Fruit fly (Drosophila melanogaster) whole organism, embryonic: ENCODE data around the gene CG4455.
A peak's percentile ranks its signal among the peaks of the same experiment; 100 is the strongest.

Experiments used
- Awh ChIP-seq: fragments of 200-800 bp; sonication (Bioruptor generic); IDR thresholded peaks from 2 replicates; pipeline ENCODE4, ENCODE4 v1.3.6; 2022; ENCODE audit warnings: missing biosample characterization, missing genetic modification characterization
- CG12299 ChIP-seq: fragments of 200-800 bp; sonication (Bioruptor generic); optimal IDR thresholded peaks from 2 replicates; lab custom pipeline; 2018; ENCODE audit warnings: missing biosample characterization, mild to moderate bottlenecking, missing genetic modification characterization
- CG12769 ChIP-seq: fragments of 200-800 bp; sonication (Bioruptor generic); optimal IDR thresholded peaks from 2 replicates; lab custom pipeline; 2019; ENCODE audit warnings: missing biosample characterization, mild to moderate bottlenecking, missing genetic modification characterization, moderate library complexity
- CG16815 ChIP-seq: fragments of 200-800 bp; sonication (Bioruptor generic); optimal IDR thresholded peaks from 3 replicates; lab custom pipeline; 2017; ENCODE audit warnings: missing biosample characterization, mild to moderate bottlenecking, missing genetic modification characterization
- CG18764 ChIP-seq: fragments of 200-800 bp; sonication (Bioruptor generic); optimal IDR thresholded peaks from 3 replicates; lab custom pipeline; 2016; ENCODE audit warnings: missing biosample characterization, missing genetic modification characterization
- CG2120 ChIP-seq: fragments of 200-800 bp; sonication (Bioruptor generic); optimal IDR thresholded peaks from 3 replicates; lab custom pipeline; 2016; ENCODE audit warnings: missing biosample characterization, missing genetic modification characterization
- CG31365 ChIP-seq: fragments of 200-800 bp; sonication (Bioruptor generic); optimal IDR thresholded peaks from 2 replicates; lab custom pipeline; 2018; ENCODE audit warnings: missing biosample characterization, mild to moderate bottlenecking, missing genetic modification characterization
- CG31441 ChIP-seq: fragments of 200-800 bp; sonication (Bioruptor generic); IDR thresholded peaks from 2 replicates; pipeline ENCODE4 v1.3.6; 2022; ENCODE audit warnings: missing biosample characterization, missing genetic modification characterization
- CG4360 ChIP-seq: fragments of 200-800 bp; sonication (Bioruptor generic); IDR thresholded peaks from 2 replicates; pipeline ENCODE4 v1.3.6; 2022; ENCODE audit warnings: missing biosample characterization, missing genetic modification characterization
- CG4707 ChIP-seq: fragments of 200-800 bp; sonication (Bioruptor generic); optimal IDR thresholded peaks from 2 replicates; lab custom pipeline; 2018; ENCODE audit warnings: missing biosample characterization, mild to moderate bottlenecking, missing genetic modification characterization, moderate library complexity
- CG7556 ChIP-seq: fragments of 200-800 bp; sonication (Bioruptor generic); optimal IDR thresholded peaks from 2 replicates; lab custom pipeline; 2017; ENCODE audit warnings: missing biosample characterization, mild to moderate bottlenecking, missing genetic modification characterization
- CG7839 ChIP-seq: fragments of 200-800 bp; sonication (Bioruptor generic); optimal IDR thresholded peaks from 3 replicates; lab custom pipeline; 2018; ENCODE audit warnings: missing biosample characterization, mild to moderate bottlenecking, missing genetic modification characterization, moderate library complexity
- CG7928 ChIP-seq: fragments of 200-800 bp; sonication (Bioruptor generic); optimal IDR thresholded peaks from 2 replicates; lab custom pipeline; 2017; ENCODE audit warnings: missing biosample characterization, mild to moderate bottlenecking, missing genetic modification characterization
- CG7963 ChIP-seq: fragments of 200-800 bp; sonication (Bioruptor generic); IDR thresholded peaks from 3 replicates; pipeline ENCODE4 v1.3.6; 2022; ENCODE audit warnings: missing biosample characterization, missing genetic modification characterization; ENCODE audit not compliant: partially characterized antibody
- Dip3 ChIP-seq: fragments of 200-800 bp; sonication (Bioruptor generic); optimal IDR thresholded peaks from 3 replicates; lab custom pipeline; 2016; ENCODE audit warnings: missing biosample characterization, missing genetic modification characterization
- Doc2 ChIP-seq: fragments of 200-800 bp; sonication (Bioruptor generic); IDR thresholded peaks from 2 replicates; pipeline ENCODE4 v1.3.6; 2022; ENCODE audit warnings: missing biosample characterization, missing genetic modification characterization
- Dp ChIP-seq: fragments of 200-800 bp; sonication (Bioruptor generic); optimal IDR thresholded peaks from 2 replicates; lab custom pipeline; 2018; ENCODE audit warnings: missing biosample characterization, mild to moderate bottlenecking, missing genetic modification characterization, moderate library complexity
- Ets97D ChIP-seq: fragments of 200-800 bp; sonication (Bioruptor generic); optimal IDR thresholded peaks from 3 replicates; lab custom pipeline; 2016; ENCODE audit warnings: missing biosample characterization, missing genetic modification characterization
- Fer1 ChIP-seq: fragments of 200-800 bp; sonication (Bioruptor generic); optimal IDR thresholded peaks from 2 replicates; lab custom pipeline; 2017; ENCODE audit warnings: missing biosample characterization, mild to moderate bottlenecking, missing genetic modification characterization
- H2.0 ChIP-seq: fragments of 200-800 bp; sonication (Bioruptor generic); IDR thresholded peaks from 2 replicates; pipeline ENCODE4 v1.3.6; 2022; ENCODE audit warnings: missing biosample characterization, missing genetic modification characterization
- HHEX ChIP-seq: fragments of 200-800 bp; sonication (Bioruptor generic); optimal IDR thresholded peaks from 3 replicates; lab custom pipeline; 2017; ENCODE audit warnings: missing biosample characterization, mild to moderate bottlenecking, missing genetic modification characterization, missing genetic modification reagents
- Jarid2 ChIP-seq: fragments of 200-800 bp; sonication (Bioruptor generic); optimal IDR thresholded peaks from 3 replicates; lab custom pipeline; 2017; ENCODE audit warnings: mild to moderate bottlenecking, missing biosample characterization, missing genetic modification reagents, missing genetic modification characterization
- MESR4 ChIP-seq: fragments of 200-800 bp; sonication (Bioruptor generic); optimal IDR thresholded peaks from 2 replicates; lab custom pipeline; 2018; ENCODE audit warnings: missing biosample characterization, mild to moderate bottlenecking, missing genetic modification characterization, moderate library complexity
- Max ChIP-seq: fragments of 200-800 bp; sonication (Bioruptor generic); optimal IDR thresholded peaks from 2 replicates; lab custom pipeline; 2016; ENCODE audit warnings: missing biosample characterization, mild to moderate bottlenecking, missing genetic modification characterization
- Rx ChIP-seq: fragments of 200-800 bp; sonication (Bioruptor generic); IDR thresholded peaks from 2 replicates; pipeline ENCODE4 v1.3.6; 2022; ENCODE audit warnings: missing biosample characterization, missing genetic modification characterization
- Spps ChIP-seq: fragments of 200-800 bp; sonication (Bioruptor generic); optimal IDR thresholded peaks from 2 replicates; lab custom pipeline; 2018; ENCODE audit warnings: missing biosample characterization, mild to moderate bottlenecking, missing genetic modification characterization
- Stat92E ChIP-seq, 3 experiments: fragments of >200 bp in 2 of 3; fragments of 200-800 bp in 1 of 3; sonication (Bioruptor generic) in 1 of 3; optimal IDR thresholded peaks; 2 replicates each; lab custom pipeline; 2017 to 2019; ENCODE audit warnings: missing biosample characterization in 3 of 3, missing genetic modification characterization in 3 of 3, mild to moderate bottlenecking in 1 of 3, moderate library complexity in 1 of 3
- Taf1 ChIP-seq: fragments of 200-800 bp; sonication (Bioruptor generic); IDR thresholded peaks from 2 replicates; pipeline ENCODE4 v1.3.6; 2022; ENCODE audit warnings: missing biosample characterization, missing genetic modification characterization
- Vsx1 ChIP-seq: fragments of 200-800 bp; sonication (Bioruptor generic); optimal IDR thresholded peaks from 2 replicates; lab custom pipeline; 2017; ENCODE audit warnings: missing biosample characterization, mild to moderate bottlenecking, missing genetic modification characterization, missing genetic modification reagents
- YL-1 ChIP-seq: fragments of 200-800 bp; sonication (Bioruptor generic); optimal IDR thresholded peaks from 3 replicates; lab custom pipeline; 2017; ENCODE audit warnings: missing biosample characterization, mild to moderate bottlenecking, missing genetic modification characterization
- caup ChIP-seq: fragments of 200-800 bp; sonication (Bioruptor generic); optimal IDR thresholded peaks from 3 replicates; lab custom pipeline; 2017; ENCODE audit warnings: missing biosample characterization, mild to moderate bottlenecking, missing genetic modification characterization, moderate library complexity; ENCODE audit not compliant: severe bottlenecking
- cg ChIP-seq: fragments of 200-800 bp; sonication (Bioruptor generic); optimal IDR thresholded peaks from 3 replicates; lab custom pipeline; 2019; ENCODE audit warnings: missing biosample characterization, mild to moderate bottlenecking, missing genetic modification characterization, moderate library complexity
- ci ChIP-seq: fragments of 200-800 bp; sonication (Bioruptor generic); IDR thresholded peaks from 3 replicates; pipeline ENCODE4 v1.3.6; 2022; ENCODE audit warnings: missing biosample characterization, missing genetic modification characterization
- crol ChIP-seq: fragments of 200-800 bp; sonication (Bioruptor generic); IDR thresholded peaks from 2 replicates; pipeline ENCODE4 v1.3.6; 2022; ENCODE audit warnings: missing biosample characterization, missing genetic modification characterization
- dmrt11E ChIP-seq: fragments of 200-800 bp; sonication (Bioruptor generic); optimal IDR thresholded peaks from 3 replicates; lab custom pipeline; 2018; ENCODE audit warnings: missing biosample characterization, mild to moderate bottlenecking, missing genetic modification characterization, moderate library complexity
- gem ChIP-seq: fragments of 200-800 bp; sonication (Bioruptor generic); optimal IDR thresholded peaks from 2 replicates; lab custom pipeline; 2019; ENCODE audit warnings: missing biosample characterization, mild to moderate bottlenecking, missing genetic modification characterization, moderate library complexity
- h ChIP-seq: fragments of >200 bp; optimal IDR thresholded peaks from 2 replicates; lab custom pipeline; 2017
- inv ChIP-seq: fragments of 200-800 bp; sonication (Bioruptor generic); IDR thresholded peaks from 2 replicates; pipeline ENCODE4 v1.3.6; 2022; ENCODE audit warnings: missing biosample characterization, missing genetic modification characterization; ENCODE audit not compliant: partially characterized antibody
- jing ChIP-seq: fragments of 200-800 bp; sonication (Bioruptor generic); optimal IDR thresholded peaks from 2 replicates; lab custom pipeline; 2018; ENCODE audit warnings: missing biosample characterization, mild to moderate bottlenecking, missing genetic modification characterization
- jumu ChIP-seq: fragments of 200-800 bp; sonication (Bioruptor generic); optimal IDR thresholded peaks from 3 replicates; lab custom pipeline; 2016; ENCODE audit warnings: missing biosample characterization, missing genetic modification characterization
- kni ChIP-seq: fragments of 200-800 bp; sonication (Bioruptor generic); optimal IDR thresholded peaks from 3 replicates; lab custom pipeline; 2017; ENCODE audit warnings: mild to moderate bottlenecking, missing biosample characterization, missing genetic modification reagents, missing genetic modification characterization
- nau ChIP-seq: fragments of 200-800 bp; sonication (Bioruptor generic); optimal IDR thresholded peaks from 3 replicates; lab custom pipeline; 2017; ENCODE audit warnings: missing biosample characterization, mild to moderate bottlenecking, missing genetic modification characterization, missing genetic modification reagents
- nerfin-1 ChIP-seq: fragments of 200-800 bp; sonication (Bioruptor generic); optimal IDR thresholded peaks from 3 replicates; lab custom pipeline; 2019; ENCODE audit warnings: missing biosample characterization, mild to moderate bottlenecking, missing genetic modification characterization, moderate library complexity
- p53 ChIP-seq: fragments of 200-800 bp; sonication (Bioruptor generic); optimal IDR thresholded peaks from 2 replicates; lab custom pipeline; 2016; ENCODE audit warnings: missing biosample characterization, missing genetic modification characterization
- pfk ChIP-seq: fragments of 200-800 bp; sonication (Bioruptor generic); optimal IDR thresholded peaks from 2 replicates; lab custom pipeline; 2018; ENCODE audit warnings: missing biosample characterization, mild to moderate bottlenecking, missing genetic modification characterization, moderate library complexity
- phol ChIP-seq: fragments of 200-800 bp; sonication (Bioruptor generic); optimal IDR thresholded peaks from 3 replicates; lab custom pipeline; 2018; ENCODE audit warnings: missing biosample characterization, mild to moderate bottlenecking, missing genetic modification characterization, moderate library complexity
- sd ChIP-seq: fragments of 200-800 bp; sonication (Bioruptor generic); optimal IDR thresholded peaks from 3 replicates; lab custom pipeline; 2018; ENCODE audit warnings: missing biosample characterization, mild to moderate bottlenecking, missing genetic modification characterization, moderate library complexity
- sisA ChIP-seq: fragments of 200-800 bp; sonication (Bioruptor generic); IDR thresholded peaks from 2 replicates; pipeline ENCODE4 v1.3.6; 2022; ENCODE audit warnings: missing biosample characterization, missing genetic modification characterization
- slou ChIP-seq: fragments of 200-800 bp; sonication (Bioruptor generic); optimal IDR thresholded peaks from 3 replicates; lab custom pipeline; 2016; ENCODE audit warnings: missing biosample characterization, missing genetic modification characterization
- sna ChIP-seq: fragments of 200-800 bp; sonication (Bioruptor generic); IDR thresholded peaks from 2 replicates; pipeline ENCODE4 v1.3.6; 2022; ENCODE audit warnings: missing biosample characterization, missing genetic modification characterization; ENCODE audit not compliant: partially characterized antibody

CG4455 gene

DNA sequence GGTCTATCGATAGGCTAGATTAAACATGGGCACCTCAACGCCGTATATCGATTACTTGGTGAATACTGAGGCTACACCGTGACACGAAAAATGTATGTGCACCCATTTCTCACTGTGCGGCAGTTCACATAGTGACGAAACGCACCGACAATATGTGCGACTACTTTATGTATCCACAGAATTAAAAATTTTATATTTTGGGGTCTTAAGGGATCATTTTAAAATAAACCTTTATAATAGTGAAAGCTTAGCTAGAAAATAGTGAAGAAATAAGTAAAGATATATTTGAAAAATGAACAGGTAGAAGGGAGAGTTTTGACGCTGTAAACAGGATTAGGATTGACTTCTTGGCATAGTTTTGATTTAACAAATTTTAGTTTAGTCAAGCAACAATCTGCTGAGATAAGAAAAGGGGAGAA lies 23.6 kb upstream of the CG4455 start, which contains the start of gene mRpL4 (continued):
- peak; percentile 28 for TF ChIP-seq YL-1 (GFP tag; lab: Kevin White, UChicago)
- TF ChIP-seq CG18764 (GFP tag; lab: Kevin White, UChicago): peak; percentile 46
- peak; percentile 71 for TF ChIP-seq gem (tag; lab: Kevin White, UChicago)
- TF ChIP-seq dmrt11E (tag; lab: Kevin White, UChicago): peak; percentile 46
- no peak for TF ChIP-seq h (lab: Kevin White, UChicago)
- TF ChIP-seq CG7963 (GFP tag; lab: Robert Waterston, UW): peak; percentile 95
- 0 out of 2 replicates have a peak, but pooled peaks have one; percentile 20 for TF ChIP-seq Awh
- TF ChIP-seq CG4360 (GFP tag; lab: Robert Waterston, UW): no peak; the same call in 1 of the 2 replicates
- TF ChIP-seq Spps: no peak
- peak; percentile 66 for TF ChIP-seq Rx
- no peak for TF ChIP-seq CG31365 (tag; lab: Kevin White, UChicago)
- TF ChIP-seq caup: no peak
- no peak for TF ChIP-seq nau (GFP tag; lab: Kevin White, UChicago)
- no peak for TF ChIP-seq cg (GFP tag; lab: Kevin White, UChicago)
- TF ChIP-seq Taf1 (GFP tag; lab: Robert Waterston, UW): peak; percentile 49; the same call in 1 of the 2 replicates
- TF ChIP-seq nerfin-1: no peak
- TF ChIP-seq CG12299 (tag; lab: Kevin White, UChicago): no peak
- peak; percentile 45 for TF ChIP-seq H2.0 (GFP tag; lab: Robert Waterston, UW)
- TF ChIP-seq CG4707 (GFP tag; lab: Kevin White, UChicago): no peak
- peak; percentile 24 for TF ChIP-seq kni
- no peak for TF ChIP-seq MESR4 (GFP tag; lab: Kevin White, UChicago)
- TF ChIP-seq sd (tag; lab: Kevin White, UChicago): no peak
- TF ChIP-seq Dip3 (GFP tag; lab: Kevin White, UChicago): peak; percentile 89
- no peak for TF ChIP-seq Doc2 (GFP tag; lab: Robert Waterston, UW)
- TF ChIP-seq Ets97D: peak; percentile 70
- TF ChIP-seq Stat92E (GFP tag; optimal IDR thresholded peaks at IDR 0.05; lab: Kevin White, UChicago): no peak
- peak; percentile 11 for TF ChIP-seq HHEX
- no peak for TF ChIP-seq Jarid2 (GFP tag; lab: Kevin White, UChicago)
- peak; percentile 70 for TF ChIP-seq p53 (GFP tag; lab: Kevin White, UChicago)
- TF ChIP-seq Vsx1 (GFP tag; lab: Kevin White, UChicago): no peak
- TF ChIP-seq CG31441 (GFP tag; lab: Robert Waterston, UW): no peak
- TF ChIP-seq Dp (GFP tag; lab: Kevin White, UChicago): peak; percentile 48
- peak; percentile 83 for TF ChIP-seq jumu (GFP tag; lab: Kevin White, UChicago)
- TF ChIP-seq sisA (GFP tag; lab: Robert Waterston, UW): peak; percentile 80
- no peak for TF ChIP-seq CG7928
- peak; percentile 99 for TF ChIP-seq sna (GFP tag; lab: Robert Waterston, UW)
- no peak for TF ChIP-seq CG7839
- peak; percentile 56 for TF ChIP-seq CG12769 (tag; lab: Kevin White, UChicago)
- TF ChIP-seq CG2120: peak; percentile 88
- TF ChIP-seq Max: no peak
- peak; percentile 60 for TF ChIP-seq slou
- peak; percentile 63 for TF ChIP-seq ci (GFP tag; lab: Robert Waterston, UW)
- TF ChIP-seq crol (GFP tag; lab: Robert Waterston, UW): no peak
- TF ChIP-seq Fer1 (GFP tag; lab: Kevin White, UChicago): no peak
- TF ChIP-seq inv (GFP tag; lab: Robert Waterston, UW): peak; percentile 98
- peak; percentile 42 for TF ChIP-seq CG16815 (GFP tag; lab: Kevin White, UChicago)
- no peak for TF ChIP-seq jing (GFP tag; lab: Kevin White, UChicago)
- no peak for TF ChIP-seq pfk (GFP tag; lab: Kevin White, UChicago)
- peak; percentile 79 for TF ChIP-seq phol (tag; lab: Kevin White, UChicago)
- TF ChIP-seq CG7556: no peak
